Worm (Caenorhabditis elegans) whole organism, L2 larva: ENCODE measurements around the gene H39E23.3.

Source experiments
- F13H6.1 ChIP-seq: sonication (generic microtip); optimal IDR thresholded peaks from 2 replicates; lab custom pipeline; 2016; ENCODE audit warnings: missing genetic modification characterization, missing compliant biosample characterization
- R02D3.7 ChIP-seq: fragments of 150-350 bp; optimal IDR thresholded peaks from 2 replicates; lab custom pipeline; 2014; ENCODE audit warnings: missing biosample characterization, missing genetic modification characterization
- blmp-1 ChIP-seq: sonication (generic microtip); optimal IDR thresholded peaks from 2 replicates; lab custom pipeline; 2017; ENCODE audit warnings: missing genetic modification characterization, mild to moderate bottlenecking, missing compliant biosample characterization, antibody characterized with exemption, moderate library complexity; ENCODE audit not compliant: insufficient read depth
- egl-27 ChIP-seq: sonication (generic microtip); optimal IDR thresholded peaks from 3 replicates; lab custom pipeline; 2017; ENCODE audit warnings: missing biosample characterization, missing genetic modification reagents, missing genetic modification characterization
- elt-3 ChIP-seq: sonication (generic microtip); optimal IDR thresholded peaks from 2 replicates; lab custom pipeline; 2017; ENCODE audit warnings: missing biosample characterization, missing genetic modification characterization
- lin-13 ChIP-seq: fragments of 150-350 bp; optimal IDR thresholded peaks from 2 replicates; lab custom pipeline; 2014; ENCODE audit warnings: missing biosample characterization, missing genetic modification reagents, missing genetic modification characterization
- mdl-1 ChIP-seq, 2 experiments: fragments of 150-350 bp in 1 of 2; sonication (generic microtip) in 1 of 2; optimal IDR thresholded peaks; 2 replicates each; lab custom pipeline; 2017; ENCODE audit warnings: missing biosample characterization in 2 of 2, missing genetic modification characterization in 2 of 2
- nhr-11 ChIP-seq: fragments of 150-350 bp; optimal IDR thresholded peaks from 2 replicates; lab custom pipeline; 2014; ENCODE audit warnings: missing biosample characterization, missing genetic modification characterization
- nhr-23 ChIP-seq: fragments of 150-350 bp; optimal IDR thresholded peaks from 2 replicates; lab custom pipeline; 2014; ENCODE audit warnings: missing biosample characterization, missing genetic modification reagents, missing genetic modification characterization
- skn-1 ChIP-seq: sonication (generic microtip); optimal IDR thresholded peaks from 2 replicates; lab custom pipeline; 2017; ENCODE audit warnings: missing biosample characterization, missing genetic modification characterization
- snpc-4 ChIP-seq: fragments of 150-350 bp; optimal IDR thresholded peaks from 2 replicates; lab custom pipeline; 2014; ENCODE audit warnings: missing biosample characterization, missing genetic modification characterization

- TF ChIP-seq skn-1 (no peak), F13H6.1 (tag; lab: Kevin White, UChicago) (no peak), blmp-1 (tag; lab: Kevin White, UChicago) (no peak), snpc-4 (tag; lab: Kevin White, UChicago) (no peak), nhr-11 (no peak), lin-13 (GFP tag; lab: Kevin White, UChicago) (no peak), egl-27 (tag; lab: Kevin White, UChicago) (no peak), mdl-1 (tag; optimal IDR thresholded peaks at IDR 0.05; lab: Kevin White, UChicago) (no peak), R02D3.7 (no peak), elt-3 (tag; lab: Kevin White, UChicago) (no peak), nhr-23 (tag; lab: Kevin White, UChicago) (no peak)
Observed at ce11 chrV:14150966-14151365, 43.4 kb downstream of the H39E23.3 start.
